Worm (Caenorhabditis elegans) whole organism, midembryonic: Measurements from ENCODE around the gene F53F1.3.

Experiments
- T22C8.4 ChIP-seq: fragments of 200-800 bp; sonication (Bioruptor generic); IDR thresholded peaks from 2 replicates; pipeline ENCODE4 v1.3.6; 2022; ENCODE audit warnings: missing genetic modification characterization, missing compliant biosample characterization
- cog-1 ChIP-seq: sonication (generic microtip); optimal IDR thresholded peaks from 2 replicates; lab custom pipeline; 2016; ENCODE audit warnings: missing genetic modification characterization, missing compliant biosample characterization
- flt-1 ChIP-seq: fragments of 200-800 bp; sonication (Bioruptor generic); IDR thresholded peaks from 2 replicates; pipeline ENCODE4 v1.3.6; 2022; ENCODE audit warnings: missing genetic modification characterization, missing compliant biosample characterization
- klf-2 ChIP-seq: fragments of 200-800 bp; sonication (Bioruptor generic); conservative IDR thresholded peaks from 2 replicates; pipeline ENCODE4 v1.3.6; 2022; ENCODE audit warnings: missing genetic modification reagents, missing genetic modification characterization, missing compliant biosample characterization
- med-1 ChIP-seq: sonication (generic microtip); optimal IDR thresholded peaks from 2 replicates; lab custom pipeline; 2017; ENCODE audit warnings: missing genetic modification characterization, mild to moderate bottlenecking, missing compliant biosample characterization, antibody characterized with exemption, missing genetic modification reagents; ENCODE audit not compliant: insufficient read depth
- ref-1 ChIP-seq: fragments of 200-800 bp; sonication (Bioruptor generic); conservative IDR thresholded peaks from 2 replicates; pipeline ENCODE4 v1.3.6; 2022; ENCODE audit warnings: missing genetic modification reagents, missing genetic modification characterization, missing compliant biosample characterization
- tab-1 ChIP-seq: fragments of 200-800 bp; sonication (Bioruptor generic); IDR thresholded peaks from 2 replicates; pipeline ENCODE4 v1.3.6; 2022; ENCODE audit warnings: missing genetic modification characterization, missing compliant biosample characterization
- ztf-23 ChIP-seq: fragments of 200-800 bp; sonication (Bioruptor generic); IDR thresholded peaks from 2 replicates; pipeline ENCODE4 v1.3.6; 2022; ENCODE audit warnings: missing genetic modification reagents, missing genetic modification characterization, missing compliant biosample characterization
- ztf-29 ChIP-seq: fragments of 200-800 bp; sonication (Bioruptor generic); IDR thresholded peaks from 2 replicates; pipeline ENCODE4 v1.3.6; 2022; ENCODE audit warnings: missing genetic modification reagents, missing genetic modification characterization, missing compliant biosample characterization

ce11 chrV:13427378-13427777, 19.3 kb downstream of the F53F1.3 start:
- TF ChIP-seq T22C8.4 (GFP tag; lab: Robert Waterston, UW) (no peak), ztf-23 (GFP tag; lab: Robert Waterston, UW) (no peak), flt-1 (GFP tag; lab: Robert Waterston, UW) (no peak), cog-1 (tag; lab: Kevin White, UChicago) (no peak), tab-1 (GFP tag; lab: Robert Waterston, UW) (no peak), ztf-29 (GFP tag; lab: Robert Waterston, UW) (no peak), ref-1 (GFP tag; lab: Robert Waterston, UW) (no peak), klf-2 (GFP tag; lab: Robert Waterston, UW) (no peak), med-1 (GFP tag; lab: Kevin White, UChicago) (no peak)
